Worm (Caenorhabditis elegans) whole organism, late embryonic: Measurements from ENCODE around the gene F16G10.10.

Experiments used
- C08G9.2 ChIP-seq: sonication (generic microtip); optimal IDR thresholded peaks from 2 replicates; lab custom pipeline; 2016; ENCODE audit warnings: mild to moderate bottlenecking, missing genetic modification characterization, moderate library complexity, missing compliant biosample characterization
- F13H6.1 ChIP-seq: sonication (generic microtip); optimal IDR thresholded peaks from 2 replicates; lab custom pipeline; 2016; ENCODE audit warnings: missing genetic modification characterization, missing compliant biosample characterization
- K09A11.1 ChIP-seq: sonication (generic microtip); optimal IDR thresholded peaks from 2 replicates; lab custom pipeline; 2017; ENCODE audit warnings: antibody characterized with exemption, mild to moderate bottlenecking, missing genetic modification characterization, missing compliant biosample characterization; ENCODE audit not compliant: insufficient read depth
- T23F11.4 ChIP-seq: fragments of 200-800 bp; sonication (Bioruptor generic); optimal IDR thresholded peaks from 2 replicates; lab custom pipeline; 2018; ENCODE audit warnings: mild to moderate bottlenecking, missing genetic modification characterization, missing compliant biosample characterization
- Y22D7AL.16 ChIP-seq: sonication (generic microtip); optimal IDR thresholded peaks from 2 replicates; lab custom pipeline; 2016; ENCODE audit warnings: missing genetic modification characterization, missing compliant biosample characterization
- ama-1 ChIP-seq: fragments of 150-350 bp; optimal IDR thresholded peaks from 2 replicates; lab custom pipeline; 2014
- ceh-14 ChIP-seq: sonication (generic microtip); optimal IDR thresholded peaks from 2 replicates; lab custom pipeline; 2016; ENCODE audit warnings: missing genotype, missing genetic modification characterization, missing compliant biosample characterization
- ceh-2 ChIP-seq: sonication (generic microtip); optimal IDR thresholded peaks from 2 replicates; lab custom pipeline; 2016; ENCODE audit warnings: missing genotype, missing genetic modification characterization, missing compliant biosample characterization
- ceh-24 ChIP-seq: sonication (generic microtip); optimal IDR thresholded peaks from 2 replicates; lab custom pipeline; 2016; ENCODE audit warnings: mild to moderate bottlenecking, missing genetic modification characterization, missing compliant biosample characterization
- ceh-31 ChIP-seq: sonication (generic microtip); optimal IDR thresholded peaks from 2 replicates; lab custom pipeline; 2016; ENCODE audit warnings: missing genetic modification characterization, missing compliant biosample characterization
- ceh-34 ChIP-seq: sonication (generic microtip); optimal IDR thresholded peaks from 2 replicates; lab custom pipeline; 2016; ENCODE audit warnings: mild to moderate bottlenecking, missing genetic modification characterization, missing compliant biosample characterization
- ceh-45 ChIP-seq: fragments of 200-800 bp; sonication (Bioruptor generic); IDR thresholded peaks from 2 replicates; pipeline ENCODE4 v1.3.6; 2022; ENCODE audit warnings: missing genetic modification reagents, missing genetic modification characterization, missing compliant biosample characterization
- che-1 ChIP-seq: sonication (generic microtip); optimal IDR thresholded peaks from 2 replicates; lab custom pipeline; 2016; ENCODE audit warnings: mild to moderate bottlenecking, missing genetic modification characterization, missing compliant biosample characterization
- dmd-4 ChIP-seq: sonication (generic microtip); optimal IDR thresholded peaks from 2 replicates; lab custom pipeline; 2016; ENCODE audit warnings: borderline replicate concordance, missing genetic modification characterization, missing compliant biosample characterization
- elt-2 ChIP-seq: sonication (generic microtip); optimal IDR thresholded peaks from 2 replicates; lab custom pipeline; 2016; ENCODE audit warnings: missing genetic modification reagents, missing genetic modification characterization, missing compliant biosample characterization
- elt-4 ChIP-seq: sonication (generic microtip); optimal IDR thresholded peaks from 2 replicates; lab custom pipeline; 2016; ENCODE audit warnings: missing genetic modification characterization, missing compliant biosample characterization
- ets-4 ChIP-seq: sonication (generic microtip); optimal IDR thresholded peaks from 2 replicates; lab custom pipeline; 2016; ENCODE audit warnings: missing genetic modification characterization, missing compliant biosample characterization
- eyg-1 ChIP-seq: sonication (generic microtip); optimal IDR thresholded peaks from 2 replicates; lab custom pipeline; 2016; ENCODE audit warnings: missing genotype, missing genetic modification characterization, missing compliant biosample characterization
- fax-1 ChIP-seq: sonication (generic microtip); optimal IDR thresholded peaks from 2 replicates; lab custom pipeline; 2016; ENCODE audit warnings: missing genotype, missing genetic modification characterization, missing compliant biosample characterization
- fkh-10 ChIP-seq: fragments of 150-350 bp; optimal IDR thresholded peaks from 2 replicates; lab custom pipeline; 2014; ENCODE audit warnings: missing biosample characterization, missing genetic modification reagents, missing genetic modification characterization
- fkh-6 ChIP-seq: sonication (generic microtip); optimal IDR thresholded peaks from 2 replicates; lab custom pipeline; 2016; ENCODE audit warnings: missing genetic modification characterization, missing compliant biosample characterization
- gmeb-2 ChIP-seq: sonication (generic microtip); optimal IDR thresholded peaks from 2 replicates; lab custom pipeline; 2016; ENCODE audit warnings: missing genetic modification characterization, inconsistent platforms, missing compliant biosample characterization
- hlh-13 ChIP-seq: fragments of 200-800 bp; sonication (Bioruptor generic); optimal IDR thresholded peaks from 2 replicates; lab custom pipeline; 2018; ENCODE audit warnings: mild to moderate bottlenecking, missing genetic modification characterization, missing compliant biosample characterization
- hlh-30 ChIP-seq: sonication (generic microtip); optimal IDR thresholded peaks from 2 replicates; lab custom pipeline; 2017; ENCODE audit warnings: antibody characterized with exemption, missing genetic modification characterization, missing compliant biosample characterization; ENCODE audit not compliant: insufficient read depth
- hlh-6 ChIP-seq: sonication (generic microtip); optimal IDR thresholded peaks from 2 replicates; lab custom pipeline; 2016; ENCODE audit warnings: missing genotype, missing genetic modification characterization, missing compliant biosample characterization
- madf-2 ChIP-seq: sonication (generic microtip); optimal IDR thresholded peaks from 2 replicates; lab custom pipeline; 2017; ENCODE audit warnings: missing genetic modification characterization, missing compliant biosample characterization
- mec-3 ChIP-seq: sonication (generic microtip); optimal IDR thresholded peaks from 2 replicates; lab custom pipeline; 2016; ENCODE audit warnings: borderline replicate concordance, missing genetic modification characterization, missing compliant biosample characterization
- nfya-1 ChIP-seq: sonication (generic microtip); optimal IDR thresholded peaks from 2 replicates; lab custom pipeline; 2017; ENCODE audit warnings: missing genetic modification characterization, mild to moderate bottlenecking, missing compliant biosample characterization, antibody characterized with exemption, moderate library complexity
- nhr-232 ChIP-seq: sonication (generic microtip); optimal IDR thresholded peaks from 2 replicates; lab custom pipeline; 2016; ENCODE audit warnings: missing genetic modification characterization, missing compliant biosample characterization
- pat-9 ChIP-seq: fragments of 200-800 bp; sonication (Bioruptor generic); optimal IDR thresholded peaks from 2 replicates; lab custom pipeline; 2018; ENCODE audit warnings: mild to moderate bottlenecking, missing genetic modification characterization, moderate library complexity, missing compliant biosample characterization
- pax-1 ChIP-seq: fragments of 150-350 bp; optimal IDR thresholded peaks from 2 replicates; lab custom pipeline; 2014; ENCODE audit warnings: missing biosample characterization, missing genetic modification characterization
- pha-2 ChIP-seq: sonication (generic microtip); optimal IDR thresholded peaks from 2 replicates; lab custom pipeline; 2017; ENCODE audit warnings: mild to moderate bottlenecking, missing genetic modification characterization, missing compliant biosample characterization
- pqm-1 ChIP-seq: sonication (generic microtip); optimal IDR thresholded peaks from 2 replicates; lab custom pipeline; 2016; ENCODE audit warnings: missing genetic modification characterization, missing compliant biosample characterization
- pros-1 ChIP-seq: fragments of 150-350 bp; optimal IDR thresholded peaks from 2 replicates; lab custom pipeline; 2014; ENCODE audit warnings: missing biosample characterization, missing genetic modification reagents, missing genetic modification characterization
- rnt-1 ChIP-seq: sonication (generic microtip); optimal IDR thresholded peaks from 2 replicates; lab custom pipeline; 2016; ENCODE audit warnings: missing genetic modification characterization, missing compliant biosample characterization
- sdc-2 ChIP-seq: sonication (generic microtip); optimal IDR thresholded peaks from 2 replicates; lab custom pipeline; 2016; ENCODE audit warnings: missing genotype, missing genetic modification characterization, missing compliant biosample characterization
- sox-4 ChIP-seq: sonication (generic microtip); optimal IDR thresholded peaks from 2 replicates; lab custom pipeline; 2017; ENCODE audit warnings: mild to moderate bottlenecking, missing genetic modification characterization, inconsistent platforms, missing compliant biosample characterization
- syd-9 ChIP-seq: sonication (generic microtip); optimal IDR thresholded peaks from 2 replicates; lab custom pipeline; 2016; ENCODE audit warnings: mild to moderate bottlenecking, missing genetic modification characterization, moderate library complexity, missing compliant biosample characterization
- unc-42 ChIP-seq: sonication (generic microtip); optimal IDR thresholded peaks from 2 replicates; lab custom pipeline; 2016; ENCODE audit warnings: missing genotype, missing genetic modification characterization, missing compliant biosample characterization
- zip-5 ChIP-seq: sonication (generic microtip); optimal IDR thresholded peaks from 2 replicates; lab custom pipeline; 2016; ENCODE audit warnings: missing genetic modification characterization, missing compliant biosample characterization
- ztf-16 ChIP-seq: sonication (generic microtip); optimal IDR thresholded peaks from 2 replicates; lab custom pipeline; 2017; ENCODE audit warnings: missing genetic modification characterization, missing compliant biosample characterization

The F16G10.10 gene

ce11 chrII:2377751-2378150 is 13.0 kb downstream of the F16G10.10 start, which contains the start of gene F16G10.6:
F16G10.6 (minus strand) TSS chrII:2377851.
- TF ChIP-seq pax-1 (tag; lab: Kevin White, UChicago) (no peak), pqm-1 (no peak), che-1 (no peak), hlh-13 (GFP tag; lab: Kevin White, UChicago) (no peak), C08G9.2 (tag; lab: Kevin White, UChicago) (no peak), K09A11.1 (tag; lab: Kevin White, UChicago) (no peak), unc-42 (tag; lab: Kevin White, UChicago) (no peak)

DNA sequence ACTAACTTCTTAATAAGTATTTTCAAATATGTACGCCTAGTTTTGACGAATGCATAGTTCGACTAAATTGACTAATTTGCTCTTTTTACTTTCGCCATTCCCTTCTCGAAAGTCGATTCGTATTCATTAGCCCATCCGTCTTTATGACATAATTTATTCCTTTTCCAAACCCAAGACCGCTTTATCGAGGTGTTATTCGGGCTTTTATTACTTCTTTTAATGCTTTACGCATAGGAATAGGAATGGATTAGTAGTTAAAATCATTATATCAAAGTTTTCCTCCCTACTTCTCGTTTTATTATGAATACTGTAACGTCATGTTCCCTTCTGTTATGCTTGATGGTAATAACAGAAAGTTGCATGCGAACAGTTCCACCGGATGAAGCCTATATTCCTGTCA is 15.8 kb downstream of the F16G10.10 start, which contains the start of gene F16G10.2:
TSS of gene F16G10.2 (plus strand) at position 301 of the 400 bp plus-strand sequence.
- TF ChIP-seq ceh-34 = no peak
- no peak for TF ChIP-seq nhr-232 (tag; lab: Kevin White, UChicago)
- TF ChIP-seq pha-2 (tag; lab: Kevin White, UChicago) = no peak
- no peak for TF ChIP-seq ztf-16
- TF ChIP-seq F13H6.1 = no peak
- TF ChIP-seq zip-5 (tag; lab: Kevin White, UChicago) = no peak
- TF ChIP-seq eyg-1 (tag; lab: Kevin White, UChicago) = no peak
- TF ChIP-seq ceh-2 (tag; lab: Kevin White, UChicago) = no peak
- no peak for TF ChIP-seq ceh-31
- no peak for TF ChIP-seq ceh-45 (GFP tag; lab: Robert Waterston, UW)
- TF ChIP-seq Y22D7AL.16 (tag; lab: Kevin White, UChicago) = no peak
- TF ChIP-seq, all 69 proteins: peak for 0

- no peak for TF ChIP-seq pha-2 (tag; lab: Kevin White, UChicago)
- TF ChIP-seq dmd-4 (tag; lab: Kevin White, UChicago) = no peak
- TF ChIP-seq pat-9 (tag; lab: Kevin White, UChicago) = no peak
- TF ChIP-seq syd-9 = no peak
- TF ChIP-seq elt-4 (tag; lab: Kevin White, UChicago) = no peak
- TF ChIP-seq mec-3 = no peak
- no peak for TF ChIP-seq sox-4 (tag; lab: Kevin White, UChicago)
- no peak for TF ChIP-seq F13H6.1
- no peak for TF ChIP-seq ceh-34
- no peak for TF ChIP-seq hlh-13 (GFP tag; lab: Kevin White, UChicago)
- no peak for TF ChIP-seq fkh-10 (GFP tag; lab: Kevin White, UChicago)
- no peak for TF ChIP-seq pax-1 (tag; lab: Kevin White, UChicago)
Observed at ce11 chrII:2372090-2372489, 18.7 kb downstream of the F16G10.10 start, which contains the start of gene F16G10.3. F16G10.3 (plus strand) TSS chrII:2372390.

DNA sequence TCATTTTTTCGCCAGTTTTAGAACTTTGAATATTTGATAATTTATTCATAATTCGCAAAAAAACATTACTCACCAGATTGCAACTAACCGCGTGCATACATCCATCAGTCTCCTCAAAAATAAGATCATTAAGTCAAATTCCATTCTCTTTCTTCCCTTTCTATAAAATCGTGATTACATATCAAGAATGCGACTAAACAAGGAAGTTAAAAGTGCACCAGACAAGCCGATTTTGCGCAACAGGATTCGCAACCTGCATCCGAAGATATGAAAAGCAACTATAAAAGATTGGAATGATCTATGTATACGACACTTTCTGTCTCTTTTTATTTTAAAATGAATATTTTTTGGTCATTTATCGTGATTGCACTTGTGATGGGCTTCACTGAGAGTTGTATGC is 21.8 kb downstream of the F16G10.10 start, which contains the start of gene hpo-25:
TSS of gene hpo-25 (plus strand) at position 301 of the 400 bp plus-strand sequence.
- no peak for TF ChIP-seq madf-2 (tag; lab: Kevin White, UChicago)
- no peak for TF ChIP-seq fkh-10 (GFP tag; lab: Kevin White, UChicago)
- TF ChIP-seq hlh-6 (tag; lab: Kevin White, UChicago) = no peak
- TF ChIP-seq, all 69 proteins: peak for 0

ce11 chrII:2366623-2367365 is 24.0 kb downstream of the F16G10.10 start, which contains the start of the genes F43C11.12 and F16G10.5:
F43C11.12 (minus strand) TSS chrII:2366723.
F16G10.5 (plus strand) TSS chrII:2367315.
- TF ChIP-seq fax-1 (tag; lab: Kevin White, UChicago) (no peak), unc-42 (tag; lab: Kevin White, UChicago) (no peak), zip-5 (tag; lab: Kevin White, UChicago) (no peak), hlh-6 (tag; lab: Kevin White, UChicago) (no peak)

ce11 chrII:2363673-2364072 is 27.1 kb downstream of the F16G10.10 start, which contains the start of gene F43C11.11:
F43C11.11 (minus strand) TSS chrII:2363773.
- TF ChIP-seq C08G9.2 (tag; lab: Kevin White, UChicago) (no peak), fkh-6 (no peak), hlh-30 (tag; lab: Kevin White, UChicago) (no peak), ama-1 (no peak), gmeb-2 (tag; lab: Kevin White, UChicago) (no peak), ceh-2 (tag; lab: Kevin White, UChicago) (no peak), pros-1 (tag; lab: Kevin White, UChicago) (no peak), ceh-14 (tag; lab: Kevin White, UChicago) (no peak), T23F11.4 (GFP tag; lab: Kevin White, UChicago) (no peak), ets-4 (no peak), elt-2 (no peak), rnt-1 (tag; lab: Kevin White, UChicago) (no peak), sox-4 (tag; lab: Kevin White, UChicago) (no peak), pat-9 (tag; lab: Kevin White, UChicago) (no peak), nfya-1 (no peak), ceh-24 (tag; lab: Kevin White, UChicago) (no peak), sdc-2 (tag; lab: Kevin White, UChicago) (no peak)
